Fruit fly (Drosophila melanogaster) whole organism, pupa: ENCODE measurements around the gene CG32266.

Experiments used
- CG10348 ChIP-seq: fragments of 200-800 bp; sonication (Bioruptor generic); IDR thresholded peaks from 2 replicates; pipeline ENCODE4 v1.3.6; 2022; ENCODE audit warnings: missing biosample characterization, missing genetic modification characterization
- CG12605 ChIP-seq: fragments of 200-800 bp; sonication (Bioruptor generic); IDR thresholded peaks from 2 replicates; pipeline ENCODE4 v1.3.6; 2022; ENCODE audit warnings: missing biosample characterization, missing genetic modification characterization
- CG13204 ChIP-seq: fragments of 200-800 bp; sonication (Bioruptor generic); optimal IDR thresholded peaks from 2 replicates; lab custom pipeline; 2018; ENCODE audit warnings: missing biosample characterization, mild to moderate bottlenecking, missing genetic modification characterization, moderate library complexity
- CG14655 ChIP-seq: fragments of 200-800 bp; sonication (Bioruptor generic); optimal IDR thresholded peaks from 3 replicates; lab custom pipeline; 2017; ENCODE audit warnings: mild to moderate bottlenecking, missing biosample characterization, missing genetic modification reagents, missing genetic modification characterization
- CG15710 ChIP-seq: fragments of 200-800 bp; sonication (Bioruptor generic); optimal IDR thresholded peaks from 2 replicates; lab custom pipeline; 2018; ENCODE audit warnings: missing biosample characterization, mild to moderate bottlenecking, missing genetic modification characterization, moderate library complexity
- CG17806 ChIP-seq: fragments of 200-800 bp; sonication (Bioruptor generic); optimal IDR thresholded peaks from 2 replicates; lab custom pipeline; 2018; ENCODE audit warnings: missing biosample characterization, mild to moderate bottlenecking, missing genetic modification characterization, moderate library complexity
- CG32121 ChIP-seq: fragments of 200-800 bp; sonication (Bioruptor generic); IDR thresholded peaks from 2 replicates; pipeline ENCODE4 v1.3.6; 2022; ENCODE audit warnings: missing biosample characterization, missing genetic modification characterization
- CG34367 ChIP-seq: fragments of 200-800 bp; sonication (Bioruptor generic); optimal IDR thresholded peaks from 2 replicates; lab custom pipeline; 2018; ENCODE audit warnings: missing biosample characterization, mild to moderate bottlenecking, missing genetic modification characterization
- CG4496 ChIP-seq: fragments of 200-800 bp; sonication (Bioruptor generic); IDR thresholded peaks from 3 replicates; pipeline ENCODE4 v1.3.6; 2022; ENCODE audit warnings: missing biosample characterization, missing genetic modification characterization
- CG8159 ChIP-seq: fragments of 200-800 bp; sonication (Bioruptor generic); optimal IDR thresholded peaks from 3 replicates; lab custom pipeline; 2018; ENCODE audit warnings: missing biosample characterization, mild to moderate bottlenecking, missing genetic modification characterization, moderate library complexity
- CG8301 ChIP-seq: fragments of 200-800 bp; sonication (Bioruptor generic); optimal IDR thresholded peaks from 2 replicates; lab custom pipeline; 2018; ENCODE audit warnings: missing biosample characterization, mild to moderate bottlenecking, missing genetic modification characterization
- CG9948 ChIP-seq: fragments of 200-800 bp; sonication (Bioruptor generic); optimal IDR thresholded peaks from 2 replicates; lab custom pipeline; 2018; ENCODE audit warnings: missing biosample characterization, mild to moderate bottlenecking, missing genetic modification characterization, moderate library complexity
- D1 ChIP-seq: fragments of 200-800 bp; sonication (Bioruptor generic); optimal IDR thresholded peaks from 2 replicates; lab custom pipeline; 2018; ENCODE audit warnings: missing biosample characterization, mild to moderate bottlenecking, missing genetic modification characterization, moderate library complexity
- EcR ChIP-seq: fragments of 200-800 bp; sonication (Bioruptor generic); optimal IDR thresholded peaks from 3 replicates; lab custom pipeline; 2019; ENCODE audit warnings: missing biosample characterization, missing genetic modification characterization, mild to moderate bottlenecking, moderate library complexity, missing genetic modification reagents
- Ets98B ChIP-seq: fragments of 200-800 bp; sonication (Bioruptor generic); IDR thresholded peaks from 2 replicates; pipeline ENCODE4 v1.3.6; 2022; ENCODE audit warnings: missing biosample characterization, missing genetic modification characterization
- Pif1A ChIP-seq: fragments of 200-800 bp; sonication (Bioruptor generic); optimal IDR thresholded peaks from 3 replicates; lab custom pipeline; 2016; ENCODE audit warnings: missing biosample characterization, missing genetic modification characterization
- Pif1B ChIP-seq: fragments of 200-800 bp; sonication (Bioruptor generic); optimal IDR thresholded peaks from 3 replicates; lab custom pipeline; 2016; ENCODE audit warnings: missing biosample characterization, missing genetic modification characterization
- Snoo ChIP-seq: fragments of 200-800 bp; sonication (Bioruptor generic); optimal IDR thresholded peaks from 3 replicates; lab custom pipeline; 2017; ENCODE audit warnings: missing biosample characterization, mild to moderate bottlenecking, missing genetic modification characterization, inconsistent platforms
- fd96Ca ChIP-seq: fragments of 200-800 bp; sonication (Bioruptor generic); IDR thresholded peaks from 3 replicates; pipeline ENCODE4 v1.3.6; 2022; ENCODE audit warnings: missing biosample characterization, missing genetic modification characterization
- gl ChIP-seq: fragments of 200-800 bp; sonication (Bioruptor generic); optimal IDR thresholded peaks from 2 replicates; lab custom pipeline; 2018; ENCODE audit warnings: missing biosample characterization, mild to moderate bottlenecking, missing genetic modification characterization
- rn ChIP-seq: fragments of 200-800 bp; sonication (Bioruptor generic); IDR thresholded peaks from 2 replicates; pipeline ENCODE4 v1.3.6; 2022; ENCODE audit warnings: missing biosample characterization, missing genetic modification characterization

Gene CG32266

DNA sequence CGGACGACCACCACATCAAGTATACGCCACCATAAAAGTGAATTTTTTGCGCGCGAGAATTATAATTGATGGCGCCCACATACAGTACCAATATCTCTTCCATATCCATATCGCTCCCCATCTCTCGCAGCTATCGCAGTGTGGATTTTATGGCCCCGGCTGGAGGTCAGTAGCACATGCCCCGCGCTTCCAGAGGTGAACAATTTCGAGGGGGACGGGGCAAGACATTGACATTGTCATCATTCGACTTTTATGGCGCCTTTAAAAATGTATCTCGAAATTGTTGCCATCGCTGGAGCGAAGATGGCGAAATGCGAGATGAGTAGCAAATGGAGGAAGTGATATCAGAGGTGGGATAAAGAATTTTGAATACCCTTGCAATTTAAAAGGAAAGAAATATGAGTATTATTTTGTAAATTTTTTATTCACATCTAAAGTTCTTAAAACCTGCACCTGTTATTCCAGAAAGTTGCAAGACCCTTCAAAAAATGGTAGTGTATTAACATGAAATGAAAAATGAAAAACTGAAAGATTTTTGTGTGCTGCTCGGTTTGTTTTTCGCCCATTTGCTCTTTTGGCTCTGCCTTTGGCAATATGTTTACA, 30.1 kb upstream of the CG32266 start:
- TF ChIP-seq CG10348 (GFP tag; lab: Robert Waterston, UW) (no peak), EcR (GFP tag; lab: Kevin White, UChicago) (peak; percentile 54)

DNA sequence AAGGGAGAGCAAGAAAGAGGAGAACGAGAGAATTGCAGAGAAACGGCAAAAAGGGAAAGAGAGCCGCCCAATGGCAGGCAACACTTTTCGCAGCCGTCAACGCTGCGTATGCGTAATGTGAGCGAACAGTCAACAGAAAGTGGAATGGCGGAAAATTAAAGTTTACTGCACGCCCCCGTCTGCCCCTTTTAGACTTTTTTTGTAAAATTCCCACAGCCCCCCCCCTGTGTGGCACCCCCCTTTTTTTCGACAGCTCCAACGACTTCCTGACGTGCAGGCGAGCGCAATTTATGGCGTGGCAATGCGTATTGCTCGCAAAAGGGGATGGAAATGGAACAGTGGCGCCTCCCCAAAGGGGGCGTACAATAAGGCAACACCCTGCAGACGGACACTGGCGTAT, 27.3 kb upstream of the CG32266 start:
- TF ChIP-seq Ets98B (no peak), rn (GFP tag; lab: Robert Waterston, UW) (0 out of 2 replicates have a peak, but pooled peaks have one; percentile 5)

DNA sequence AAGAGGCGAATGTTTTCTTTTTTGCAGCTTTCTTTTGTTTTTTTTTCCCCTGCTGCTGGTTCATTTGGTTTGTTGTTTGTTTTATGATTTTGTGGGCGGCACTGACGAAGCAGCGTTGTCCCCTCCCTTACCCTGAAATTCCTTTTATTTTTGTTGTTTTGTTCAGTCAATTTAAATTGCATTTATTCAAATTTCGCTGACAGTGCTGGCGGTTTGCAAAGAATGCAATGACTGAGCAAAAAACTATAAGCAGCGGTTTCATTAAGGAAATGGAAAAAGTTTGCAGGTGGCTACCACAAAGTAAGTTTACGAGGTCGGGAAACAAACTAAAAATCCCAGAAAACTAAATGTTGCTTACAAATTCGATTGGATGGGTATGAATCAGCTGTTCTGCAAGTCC, 26.3 kb upstream of the CG32266 start:
- TF ChIP-seq CG32121 (no peak), CG17806 (tag; lab: Kevin White, UChicago) (no peak), gl (tag; lab: Kevin White, UChicago) (no peak), Pif1A (GFP tag; lab: Kevin White, UChicago) (no peak), fd96Ca (no peak), EcR (GFP tag; lab: Kevin White, UChicago) (no peak), CG8301 (tag; lab: Kevin White, UChicago) (no peak), CG34367 (tag; lab: Kevin White, UChicago) (no peak), CG9948 (tag; lab: Kevin White, UChicago) (no peak), CG13204 (no peak), CG15710 (tag; lab: Kevin White, UChicago) (no peak), Ets98B (no peak), rn (GFP tag; lab: Robert Waterston, UW) (no peak), CG14655 (GFP tag; lab: Kevin White, UChicago) (no peak), CG4496 (no peak), CG10348 (GFP tag; lab: Robert Waterston, UW) (no peak), D1 (tag; lab: Kevin White, UChicago) (no peak), CG12605 (GFP tag; lab: Robert Waterston, UW) (no peak), Pif1B (GFP tag; lab: Kevin White, UChicago) (no peak), CG8159 (tag; lab: Kevin White, UChicago) (no peak)
- TF ChIP-seq, all 21 proteins: peak for 0

DNA sequence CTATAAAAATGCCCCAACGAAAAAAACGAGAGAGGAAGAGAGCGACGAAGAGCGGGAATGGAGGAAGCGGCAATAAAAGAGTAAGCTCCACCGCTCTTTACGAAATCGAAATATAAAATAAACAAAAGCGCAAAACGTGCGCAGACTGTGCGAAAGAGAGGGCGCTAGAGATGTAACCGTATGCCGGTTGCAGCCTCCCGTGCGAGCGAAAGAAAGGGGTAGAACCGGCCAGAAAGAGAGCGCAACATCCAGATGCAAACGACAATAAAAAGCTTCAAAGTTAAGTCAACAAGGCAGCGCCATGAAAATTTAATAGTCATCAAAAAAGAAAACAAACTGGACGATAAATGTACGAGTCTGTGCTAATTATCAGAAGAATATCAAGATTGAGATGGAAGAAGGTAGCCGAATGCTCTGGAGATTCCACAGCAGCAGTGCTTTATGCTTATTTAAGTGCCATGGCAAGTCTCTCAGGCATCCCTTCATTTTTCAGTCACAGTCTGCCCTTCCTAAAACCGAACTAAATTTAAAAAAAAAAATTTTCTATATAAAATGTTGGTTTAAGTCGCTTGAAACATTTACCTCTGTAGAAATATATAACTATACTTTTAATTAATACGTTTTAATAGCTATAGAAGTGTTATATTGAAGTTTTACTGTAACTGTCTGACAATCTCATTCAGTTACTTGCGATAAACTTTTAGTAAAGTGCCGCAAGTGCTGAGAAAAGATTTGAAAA, 24.7 kb upstream of the CG32266 start:
- TF ChIP-seq CG32121 (peak; percentile 42), CG13204 (peak; percentile 50), CG8159 (tag; lab: Kevin White, UChicago) (peak; percentile 44), CG9948 (tag; lab: Kevin White, UChicago) (peak; percentile 48), gl (tag; lab: Kevin White, UChicago) (peak; percentile 85), rn (GFP tag; lab: Robert Waterston, UW) (no peak), Snoo (tag; lab: Kevin White, UChicago) (peak; percentile 45), EcR (GFP tag; lab: Kevin White, UChicago) (peak; percentile 48), CG4496 (peak; percentile 73), CG15710 (tag; lab: Kevin White, UChicago) (peak; percentile 65), CG8301 (tag; lab: Kevin White, UChicago) (peak; percentile 32), Pif1B (GFP tag; lab: Kevin White, UChicago) (peak; percentile 23), CG10348 (GFP tag; lab: Robert Waterston, UW) (no peak), Pif1A (GFP tag; lab: Kevin White, UChicago) (peak; percentile 59), fd96Ca (peak; percentile 82; the same call in 2 of the 3 replicates), CG12605 (GFP tag; lab: Robert Waterston, UW) (peak; percentile 83), CG14655 (GFP tag; lab: Kevin White, UChicago) (peak; percentile 51), D1 (tag; lab: Kevin White, UChicago) (no peak), CG34367 (tag; lab: Kevin White, UChicago) (peak; percentile 52), CG17806 (tag; lab: Kevin White, UChicago) (peak; percentile 6), Ets98B (peak; percentile 57)
- TF ChIP-seq, all 21 proteins: peak for 18

DNA sequence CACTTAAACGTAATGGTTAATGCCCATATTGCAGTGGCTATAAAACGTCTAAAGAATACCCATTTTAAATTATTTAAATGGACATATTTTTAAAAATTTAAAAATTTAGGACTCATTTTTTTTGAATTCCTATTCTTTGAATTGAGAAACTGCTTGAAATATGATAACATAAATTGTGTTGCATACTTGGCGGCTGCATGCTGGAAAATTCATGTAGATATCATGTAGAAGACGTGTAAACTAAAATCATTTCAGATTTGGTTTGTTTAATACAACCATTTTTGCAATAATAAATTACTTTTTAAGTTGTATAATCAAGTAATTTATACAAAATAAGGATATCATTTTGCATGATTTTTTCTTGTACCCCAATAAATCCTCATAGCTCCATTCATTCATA, 23.9 kb upstream of the CG32266 start:
- TF ChIP-seq D1 (tag; lab: Kevin White, UChicago), result peak; percentile 12
- no peak for TF ChIP-seq fd96Ca

DNA sequence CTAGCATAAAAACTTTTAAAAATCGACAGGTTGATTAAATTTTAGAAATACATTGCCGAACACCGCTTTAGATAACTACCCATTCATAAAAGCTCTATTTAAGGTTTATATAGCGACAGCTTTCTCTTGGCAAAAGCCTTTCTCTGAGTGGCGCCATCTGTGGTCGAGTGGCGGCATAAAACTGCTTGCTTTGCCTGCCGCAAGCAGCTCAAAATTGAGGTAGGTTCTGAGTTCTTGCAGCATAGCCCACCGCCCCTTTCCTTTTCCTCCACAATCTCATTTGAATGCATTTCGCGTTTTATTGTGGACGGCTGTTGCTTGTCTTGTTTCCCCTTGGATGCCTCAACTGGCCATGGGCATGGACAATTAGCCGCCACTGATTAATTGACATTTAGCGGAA, 22.8 kb upstream of the CG32266 start:
- TF ChIP-seq CG34367 (tag; lab: Kevin White, UChicago) (no peak), Snoo (tag; lab: Kevin White, UChicago) (peak; percentile 4), CG13204 (no peak), D1 (tag; lab: Kevin White, UChicago) (no peak), CG32121 (no peak), gl (tag; lab: Kevin White, UChicago) (no peak), CG8301 (tag; lab: Kevin White, UChicago) (no peak), CG9948 (tag; lab: Kevin White, UChicago) (no peak), CG15710 (tag; lab: Kevin White, UChicago) (no peak), CG17806 (tag; lab: Kevin White, UChicago) (no peak), CG12605 (GFP tag; lab: Robert Waterston, UW) (no peak), fd96Ca (peak; percentile 24; the same call in 1 of the 3 replicates), Pif1B (GFP tag; lab: Kevin White, UChicago) (no peak), Pif1A (GFP tag; lab: Kevin White, UChicago) (no peak), CG14655 (GFP tag; lab: Kevin White, UChicago) (no peak), CG8159 (tag; lab: Kevin White, UChicago) (no peak), CG4496 (peak; percentile 49; the same call in 1 of the 3 replicates), CG10348 (GFP tag; lab: Robert Waterston, UW) (no peak), EcR (GFP tag; lab: Kevin White, UChicago) (no peak), Ets98B (no peak), rn (GFP tag; lab: Robert Waterston, UW) (0 out of 2 replicates have a peak, but pooled peaks have one; percentile 3)
